Worm (Caenorhabditis elegans): ENCODE results near the gene lec-8.

ce11 chrX:9807377-9808048, 42.9 kb upstream of the lec-8 start, which contains the start of gene lgc-47:
- no peak for TF ChIP-seq nhr-76 (tag; optimal IDR thresholded peaks at IDR 0.05)
- no peak for TF ChIP-seq mep-1 (tag; optimal IDR thresholded peaks at IDR 0.05)
- TF ChIP-seq dpl-1 (GFP tag; optimal IDR thresholded peaks at IDR 0.05): no peak
- no peak for TF ChIP-seq nhr-237 (tag; optimal IDR thresholded peaks at IDR 0.05)
- TF ChIP-seq F10B5.3 (tag; optimal IDR thresholded peaks at IDR 0.05): no peak
- TF ChIP-seq ceh-20 (GFP tag; IDR thresholded peaks at IDR 0.05): no peak
- TF ChIP-seq dmd-9 (GFP tag; IDR thresholded peaks at IDR 0.05): no peak

Data from whole organism, L4 larva.